Worm (Caenorhabditis elegans) whole organism, L1 larva: ENCODE data around the gene F25F2.1.

ENCODE experiments used
- C04F5.9 ChIP-seq: sonication (generic microtip); optimal IDR thresholded peaks from 2 replicates; lab custom pipeline; 2016; ENCODE audit warnings: missing genetic modification characterization, missing compliant biosample characterization
- aly-2 ChIP-seq: fragments of 150-350 bp; optimal IDR thresholded peaks from 2 replicates; lab custom pipeline; 2014; ENCODE audit warnings: missing biosample characterization, missing genetic modification characterization
- blmp-1 ChIP-seq: fragments of 150-350 bp; optimal IDR thresholded peaks from 2 replicates; lab custom pipeline; 2014; ENCODE audit warnings: missing biosample characterization, missing genetic modification characterization
- ceh-63 ChIP-seq: fragments of 200-800 bp; sonication (Bioruptor generic); optimal IDR thresholded peaks from 2 replicates; lab custom pipeline; 2018; ENCODE audit warnings: mild to moderate bottlenecking, missing genetic modification characterization, missing compliant biosample characterization
- ceh-8 ChIP-seq: fragments of 200-800 bp; sonication (Bioruptor generic); optimal IDR thresholded peaks from 2 replicates; lab custom pipeline; 2018; ENCODE audit warnings: mild to moderate bottlenecking, missing genetic modification characterization, moderate library complexity, missing compliant biosample characterization
- efl-1 ChIP-seq, 4 experiments: fragments of 150-350 bp; optimal IDR thresholded peaks in 3 of 4; peaks in 1 of 4; 1 replicate in 1 of 4; 2 replicates in 3 of 4; lab custom pipeline; 2014; ENCODE audit warnings: missing biosample characterization in 2 of 4, missing genetic modification characterization in 2 of 4, missing genetic modification reagents in 2 of 4
- egl-13 ChIP-seq: sonication (generic microtip); optimal IDR thresholded peaks from 2 replicates; lab custom pipeline; 2016; ENCODE audit warnings: missing genotype, missing genetic modification reagents, missing genetic modification characterization, missing compliant biosample characterization
- elt-3 ChIP-seq, 6 experiments: fragments of 150-350 bp in 1 of 6; sonication (generic microtip); optimal IDR thresholded peaks; 2 replicates each; lab custom pipeline; 2017 to 2018; ENCODE audit warnings: missing biosample characterization in 6 of 6, missing genetic modification characterization in 6 of 6, inconsistent platforms in 1 of 6
- fkh-10 ChIP-seq: sonication (generic microtip); optimal IDR thresholded peaks from 2 replicates; lab custom pipeline; 2017; ENCODE audit warnings: missing biosample characterization, missing genetic modification reagents, missing genetic modification characterization
- fkh-4 ChIP-seq: sonication (generic microtip); optimal IDR thresholded peaks from 2 replicates; lab custom pipeline; 2016; ENCODE audit warnings: missing compliant biosample characterization, missing genetic modification characterization, borderline replicate concordance
- fkh-8 ChIP-seq: sonication (generic microtip); optimal IDR thresholded peaks from 2 replicates; lab custom pipeline; 2016; ENCODE audit warnings: mild to moderate bottlenecking, missing genetic modification characterization, missing compliant biosample characterization
- hlh-17 ChIP-seq: fragments of 200-800 bp; sonication (Bioruptor generic); optimal IDR thresholded peaks from 2 replicates; lab custom pipeline; 2018; ENCODE audit warnings: missing genetic modification characterization, mild to moderate bottlenecking, missing compliant biosample characterization, moderate library complexity, borderline replicate concordance
- hpl-2 ChIP-seq: fragments of 150-350 bp; optimal IDR thresholded peaks from 2 replicates; lab custom pipeline; 2014; ENCODE audit warnings: missing biosample characterization, missing genetic modification reagents, missing genetic modification characterization
- irx-1 ChIP-seq: sonication (generic microtip); optimal IDR thresholded peaks from 2 replicates; lab custom pipeline; 2016; ENCODE audit warnings: missing genetic modification characterization, missing compliant biosample characterization
- lin-14 ChIP-seq: fragments of 200-800 bp; sonication (Bioruptor generic); optimal IDR thresholded peaks from 2 replicates; lab custom pipeline; 2018; ENCODE audit warnings: mild to moderate bottlenecking, missing genetic modification characterization, moderate library complexity, missing compliant biosample characterization
- lin-15B ChIP-seq: fragments of 150-350 bp; sonication (generic microtip); optimal IDR thresholded peaks from 3 replicates; lab custom pipeline; 2014; ENCODE audit warnings: missing biosample characterization, missing genetic modification characterization
- lin-39 ChIP-seq: fragments of 150-350 bp; optimal IDR thresholded peaks from 2 replicates; lab custom pipeline; 2014; ENCODE audit warnings: missing biosample characterization, missing genetic modification reagents, missing genetic modification characterization
- lsy-2 ChIP-seq, 2 experiments: fragments of 150-350 bp; optimal IDR thresholded peaks; 2 replicates each; lab custom pipeline; 2014; ENCODE audit warnings: missing biosample characterization in 2 of 2, missing genetic modification characterization in 2 of 2
- mab-9 ChIP-seq: fragments of 200-800 bp; sonication (Bioruptor generic); IDR thresholded peaks from 2 replicates; pipeline ENCODE4 v1.3.6; 2022; ENCODE audit warnings: missing genetic modification reagents, missing genetic modification characterization, missing compliant biosample characterization
- mdl-1 ChIP-seq, 2 experiments: fragments of 150-350 bp; optimal IDR thresholded peaks; 2 replicates each; lab custom pipeline; 2014 to 2017; ENCODE audit warnings: missing biosample characterization in 2 of 2, missing genetic modification characterization in 2 of 2, inconsistent platforms in 1 of 2
- mef-2 ChIP-seq: fragments of 150-350 bp; optimal IDR thresholded peaks from 2 replicates; lab custom pipeline; 2014; ENCODE audit warnings: missing biosample characterization, missing genetic modification characterization
- mep-1 ChIP-seq: fragments of 150-350 bp; optimal IDR thresholded peaks from 2 replicates; lab custom pipeline; 2014; ENCODE audit warnings: missing biosample characterization, missing genetic modification characterization
- nhr-19 ChIP-seq: fragments of 200-800 bp; sonication (Bioruptor generic); conservative IDR thresholded peaks from 2 replicates; pipeline ENCODE4 v1.3.6; 2022; ENCODE audit warnings: missing genetic modification characterization, missing compliant biosample characterization
- nhr-20 ChIP-seq: sonication (generic microtip); optimal IDR thresholded peaks from 2 replicates; lab custom pipeline; 2016; ENCODE audit warnings: mild to moderate bottlenecking, missing genetic modification characterization, missing compliant biosample characterization
- nhr-28 ChIP-seq: fragments of 150-350 bp; optimal IDR thresholded peaks from 2 replicates; lab custom pipeline; 2014; ENCODE audit warnings: missing biosample characterization, missing genetic modification characterization
- nhr-47 ChIP-seq: sonication (generic microtip); optimal IDR thresholded peaks from 2 replicates; lab custom pipeline; 2016; ENCODE audit warnings: mild to moderate bottlenecking, missing genetic modification characterization, moderate library complexity, missing compliant biosample characterization
- nhr-71 ChIP-seq: sonication (generic microtip); optimal IDR thresholded peaks from 2 replicates; lab custom pipeline; 2016; ENCODE audit warnings: mild to moderate bottlenecking, missing genetic modification characterization, moderate library complexity, missing compliant biosample characterization
- nhr-77 ChIP-seq: fragments of 150-350 bp; optimal IDR thresholded peaks from 2 replicates; lab custom pipeline; 2014; ENCODE audit warnings: missing biosample characterization, missing genetic modification characterization
- nhr-84 ChIP-seq: sonication (generic microtip); optimal IDR thresholded peaks from 2 replicates; lab custom pipeline; 2017; ENCODE audit warnings: missing biosample characterization, missing genetic modification characterization
- nhr-85 ChIP-seq: sonication (generic microtip); peaks from one replicate; lab custom pipeline; 2016; ENCODE audit warnings: missing genetic modification characterization, inconsistent platforms, missing compliant biosample characterization
- nhr-90 ChIP-seq: sonication (generic microtip); optimal IDR thresholded peaks from 2 replicates; lab custom pipeline; 2016; ENCODE audit warnings: mild to moderate bottlenecking, missing genetic modification characterization, missing compliant biosample characterization; ENCODE audit not compliant: poor library complexity
- pag-3 ChIP-seq: sonication (generic microtip); optimal IDR thresholded peaks from 2 replicates; lab custom pipeline; 2017; ENCODE audit warnings: missing genetic modification characterization, mild to moderate bottlenecking, missing compliant biosample characterization, antibody characterized with exemption, borderline replicate concordance; ENCODE audit not compliant: insufficient read depth
- pax-3 ChIP-seq: fragments of 200-800 bp; sonication (Bioruptor generic); optimal IDR thresholded peaks from 2 replicates; lab custom pipeline; 2018; ENCODE audit warnings: mild to moderate bottlenecking, missing genetic modification characterization, moderate library complexity, missing compliant biosample characterization
- pqm-1 ChIP-seq: sonication (generic microtip); optimal IDR thresholded peaks from 3 replicates; lab custom pipeline; 2017; ENCODE audit warnings: missing biosample characterization, missing genetic modification characterization
- snpc-4 ChIP-seq: fragments of 150-350 bp; optimal IDR thresholded peaks from 2 replicates; lab custom pipeline; 2014; ENCODE audit warnings: missing biosample characterization, missing genetic modification characterization
- snu-23 ChIP-seq: sonication (generic microtip); optimal IDR thresholded peaks from 2 replicates; lab custom pipeline; 2016; ENCODE audit warnings: missing genetic modification characterization, missing compliant biosample characterization
- sox-4 ChIP-seq: sonication (generic microtip); optimal IDR thresholded peaks from 2 replicates; lab custom pipeline; 2016; ENCODE audit warnings: missing genetic modification characterization, missing compliant biosample characterization
- sup-37 ChIP-seq: fragments of 200-800 bp; sonication (Bioruptor generic); optimal IDR thresholded peaks from 2 replicates; lab custom pipeline; 2018; ENCODE audit warnings: mild to moderate bottlenecking, missing genetic modification characterization, missing compliant biosample characterization
- swsn-7 ChIP-seq: sonication (generic microtip); optimal IDR thresholded peaks from 2 replicates; lab custom pipeline; 2016; ENCODE audit warnings: missing genetic modification characterization, missing compliant biosample characterization
- tbx-2 ChIP-seq: sonication (generic microtip); optimal IDR thresholded peaks from 2 replicates; lab custom pipeline; 2016; ENCODE audit warnings: missing genetic modification characterization, missing compliant biosample characterization
- unc-62 ChIP-seq: fragments of 150-350 bp; optimal IDR thresholded peaks from 2 replicates; lab custom pipeline; 2014; ENCODE audit warnings: missing biosample characterization, missing genetic modification reagents, missing genetic modification characterization
- unc-98 ChIP-seq: fragments of 200-800 bp; sonication (Bioruptor generic); IDR thresholded peaks from 2 replicates; pipeline ENCODE4 v1.3.6; 2022; ENCODE audit warnings: missing genetic modification characterization, missing compliant biosample characterization
- xbp-1 ChIP-seq: sonication (generic microtip); optimal IDR thresholded peaks from 2 replicates; lab custom pipeline; 2016; ENCODE audit warnings: missing genetic modification characterization, missing compliant biosample characterization
- zag-1 ChIP-seq: fragments of 150-350 bp; optimal IDR thresholded peaks from 2 replicates; lab custom pipeline; 2014; ENCODE audit warnings: missing biosample characterization, missing genetic modification characterization
- zip-4 ChIP-seq: fragments of 200-800 bp; sonication (Bioruptor generic); optimal IDR thresholded peaks from 2 replicates; lab custom pipeline; 2018; ENCODE audit warnings: mild to moderate bottlenecking, missing genetic modification characterization, moderate library complexity, missing compliant biosample characterization
- ztf-11 ChIP-seq, 2 experiments: sonication (generic microtip); optimal IDR thresholded peaks; 2 replicates each; lab custom pipeline; 2016 to 2017; ENCODE audit warnings: missing genetic modification characterization in 2 of 2, missing biosample characterization in 1 of 2, missing compliant biosample characterization in 1 of 2

F25F2.1 gene

ce11 chrIII:4460242-4460641, 48.4 kb upstream of the F25F2.1 start (continued):
- TF ChIP-seq mdl-1 (tag; optimal IDR thresholded peaks at IDR 0.05; lab: Kevin White, UChicago) (no peak), lin-15B (tag; lab: Kevin White, UChicago) (no peak), lin-14 (GFP tag; lab: Kevin White, UChicago) (peak; percentile 63), nhr-20 (tag; lab: Kevin White, UChicago) (no peak), elt-3 (tag; optimal IDR thresholded peaks at IDR 0.05; lab: Kevin White, UChicago) (no peak), lin-39 (no peak), tbx-2 (no peak), lsy-2 (tag; optimal IDR thresholded peaks at IDR 0.05; lab: Kevin White, UChicago) (peak in 1 of 2 experiments; percentile 5), unc-62 (GFP tag; lab: Kevin White, UChicago) (no peak), hlh-17 (GFP tag; lab: Kevin White, UChicago) (no peak), egl-13 (tag; lab: Kevin White, UChicago) (peak; percentile 0), nhr-85 (no peak), zag-1 (tag; lab: Kevin White, UChicago) (no peak), fkh-8 (tag; lab: Kevin White, UChicago) (peak; percentile 58)

ce11 chrIII:4461337-4461736, 47.3 kb upstream of the F25F2.1 start:
- TF ChIP-seq mab-9 (no peak), C04F5.9 (no peak), fkh-4 (no peak), nhr-71 (no peak), irx-1 (tag; lab: Kevin White, UChicago) (no peak), nhr-77 (tag; lab: Kevin White, UChicago) (no peak), sox-4 (tag; lab: Kevin White, UChicago) (no peak), nhr-19 (GFP tag; lab: Robert Waterston, UW) (no peak)
- TF ChIP-seq, all 84 proteins: peak for 0

- no peak for TF ChIP-seq nhr-90
- peak; percentile 17 for TF ChIP-seq blmp-1 (tag; lab: Kevin White, UChicago)
- no peak for TF ChIP-seq ztf-11 (tag; optimal IDR thresholded peaks at IDR 0.05; lab: Kevin White, UChicago)
Measured at ce11 chrIII:4467277-4467676, 41.4 kb upstream of the F25F2.1 start, which contains the start of gene ndg-4. Gene ndg-4 (minus strand): TSS chrIII:4467377.

ce11 chrIII:4468390-4468789, 40.3 kb upstream of the F25F2.1 start:
- no peak for TF ChIP-seq ceh-8 (GFP tag; lab: Kevin White, UChicago)
- no peak for TF ChIP-seq nhr-84 (tag; lab: Kevin White, UChicago)
- TF ChIP-seq nhr-47 (tag; lab: Kevin White, UChicago), result no peak
- TF ChIP-seq sup-37 (GFP tag; lab: Kevin White, UChicago), result no peak
- no peak for TF ChIP-seq pqm-1 (tag; lab: Kevin White, UChicago)
- no peak for TF ChIP-seq unc-98 (GFP tag; lab: Robert Waterston, UW)
- TF ChIP-seq ceh-63 (GFP tag; lab: Kevin White, UChicago), result no peak
- TF ChIP-seq swsn-7 (tag; lab: Kevin White, UChicago), result no peak
- TF ChIP-seq aly-2, result no peak

- TF ChIP-seq fkh-10 (GFP tag; lab: Kevin White, UChicago) (no peak), mef-2 (tag; lab: Kevin White, UChicago) (no peak), mep-1 (tag; lab: Kevin White, UChicago) (no peak), nhr-85 (no peak), sox-4 (tag; lab: Kevin White, UChicago) (no peak), xbp-1 (tag; lab: Kevin White, UChicago) (no peak), snpc-4 (tag; lab: Kevin White, UChicago) (no peak), nhr-19 (GFP tag; lab: Robert Waterston, UW) (no peak), fkh-8 (tag; lab: Kevin White, UChicago) (no peak), snu-23 (GFP tag; lab: Kevin White, UChicago) (no peak), hpl-2 (no peak), nhr-28 (tag; lab: Kevin White, UChicago) (no peak), pag-3 (tag; lab: Kevin White, UChicago) (no peak), C04F5.9 (no peak), efl-1 (optimal IDR thresholded peaks at IDR 0.05; lab: Kevin White, UChicago) (no peak), efl-1 (GFP tag; optimal IDR thresholded peaks at IDR 0.05 in 1 of 2; lab: Kevin White, UChicago) (no peak), pax-3 (tag; lab: Kevin White, UChicago) (no peak), zip-4 (no peak)
Measured at ce11 chrIII:4468812-4469211, 39.8 kb upstream of the F25F2.1 start, which contains the start of gene mstr-2. Gene mstr-2 (plus strand): TSS chrIII:4469112.
